Worm (Caenorhabditis elegans): ENCODE measurements around the gene fnta-1.

The fnta-1 gene

ce11 chrIV:273299-273698 lies 33.2 kb upstream of the fnta-1 start, which contains the start of gene srh-282:
srh-282 (minus strand) TSS chrIV:273399.
- no peak for TF ChIP-seq snpc-4 (tag; optimal IDR thresholded peaks at IDR 0.05)
- TF ChIP-seq peb-1 (tag; optimal IDR thresholded peaks at IDR 0.05) = no peak
- TF ChIP-seq mab-5 (tag; optimal IDR thresholded peaks at IDR 0.05) = no peak
- no peak for TF ChIP-seq elt-1 (tag; optimal IDR thresholded peaks at IDR 0.05)
- TF ChIP-seq gmeb-1 (tag; optimal IDR thresholded peaks at IDR 0.05) = no peak
- no peak for TF ChIP-seq dmd-4 (tag; optimal IDR thresholded peaks at IDR 0.05)
- no peak for TF ChIP-seq sma-9 (GFP tag; optimal IDR thresholded peaks at IDR 0.05)
- TF ChIP-seq sma-9 (tag; optimal IDR thresholded peaks at IDR 0.05) = no peak
- TF ChIP-seq F13H6.1 (tag; optimal IDR thresholded peaks at IDR 0.05) = no peak
- no peak for TF ChIP-seq elt-3 (tag; optimal IDR thresholded peaks at IDR 0.05)
- no peak for TF ChIP-seq egl-27 (tag; optimal IDR thresholded peaks at IDR 0.05)
- no peak for TF ChIP-seq nhr-6 (tag; optimal IDR thresholded peaks at IDR 0.05)
- no peak for TF ChIP-seq ztf-1 (GFP tag; conservative IDR thresholded peaks at IDR 0.05)
- no peak for TF ChIP-seq sma-3 (GFP tag; optimal IDR thresholded peaks at IDR 0.05)
- no peak for TF ChIP-seq ama-1 (optimal IDR thresholded peaks at IDR 0.05)
- no peak for TF ChIP-seq unc-55 (GFP tag; optimal IDR thresholded peaks at IDR 0.05)
- TF ChIP-seq ceh-16 (tag; optimal IDR thresholded peaks at IDR 0.05) = no peak
- no peak for TF ChIP-seq nhr-10 (tag; optimal IDR thresholded peaks at IDR 0.05)
- no peak for TF ChIP-seq nhr-21 (tag; optimal IDR thresholded peaks at IDR 0.05)

ce11 chrIV:269107-269506 lies 29.0 kb upstream of the fnta-1 start, which contains the start of gene T21D12.11:
T21D12.11 (plus strand) TSS chrIV:269407.
- TF ChIP-seq F13H6.1 (tag; optimal IDR thresholded peaks at IDR 0.05) (no peak), lin-13 (GFP tag; optimal IDR thresholded peaks at IDR 0.05) (no peak), ama-1 (optimal IDR thresholded peaks at IDR 0.05) (no peak), nhr-77 (tag; optimal IDR thresholded peaks at IDR 0.05) (no peak), ztf-11 (tag; optimal IDR thresholded peaks at IDR 0.05) (no peak), peb-1 (tag; optimal IDR thresholded peaks at IDR 0.05) (no peak), unc-55 (GFP tag; optimal IDR thresholded peaks at IDR 0.05) (no peak), mab-5 (tag; optimal IDR thresholded peaks at IDR 0.05) (no peak), ZK546.5 (tag; optimal IDR thresholded peaks at IDR 0.05) (no peak), ztf-1 (GFP tag; conservative IDR thresholded peaks at IDR 0.05) (no peak), ceh-82 (tag; optimal IDR thresholded peaks at IDR 0.05) (no peak), lsy-2 (tag; optimal IDR thresholded peaks at IDR 0.05) (no peak), nhr-6 (tag; optimal IDR thresholded peaks at IDR 0.05) (no peak), blmp-1 (tag; optimal IDR thresholded peaks at IDR 0.05; ENCODE audit: insufficient read depth) (no peak), R02D3.7 (tag; optimal IDR thresholded peaks at IDR 0.05) (no peak), nhr-129 (tag; optimal IDR thresholded peaks at IDR 0.05) (no peak), ceh-16 (tag; optimal IDR thresholded peaks at IDR 0.05) (no peak), lin-39 (tag; optimal IDR thresholded peaks at IDR 0.05) (no peak), elt-3 (tag; optimal IDR thresholded peaks at IDR 0.05) (no peak), egl-27 (tag; optimal IDR thresholded peaks at IDR 0.05) (no peak)

- no peak for TF ChIP-seq lsy-2 (tag; optimal IDR thresholded peaks at IDR 0.05)
- TF ChIP-seq elt-1 (tag; optimal IDR thresholded peaks at IDR 0.05) = no peak
- TF ChIP-seq unc-39 (tag; optimal IDR thresholded peaks at IDR 0.05) = no peak
Measured at ce11 chrIV:266148-266547, 26.0 kb upstream of the fnta-1 start, which contains the start of gene T21D12.12. T21D12.12 (plus strand) TSS chrIV:266448.

- peak in 1 of 2 experiments; percentile 55 for TF ChIP-seq lsy-2 (tag; optimal IDR thresholded peaks at IDR 0.05)
- no peak for TF ChIP-seq Y55F3AM.14 (GFP tag; optimal IDR thresholded peaks at IDR 0.05)
- TF ChIP-seq unc-55 (GFP tag; optimal IDR thresholded peaks at IDR 0.05) = peak; percentile 56
- no peak for TF ChIP-seq ama-1 (optimal IDR thresholded peaks at IDR 0.05)
- TF ChIP-seq ceh-16 (tag; optimal IDR thresholded peaks at IDR 0.05) = no peak
- no peak for TF ChIP-seq gmeb-1 (tag; optimal IDR thresholded peaks at IDR 0.05)
- peak; percentile 64 for TF ChIP-seq C34F6.9 (tag; optimal IDR thresholded peaks at IDR 0.05)
- TF ChIP-seq lin-13 (GFP tag; optimal IDR thresholded peaks at IDR 0.05) = peak; percentile 17
- no peak for TF ChIP-seq zag-1 (tag; optimal IDR thresholded peaks at IDR 0.05)
- TF ChIP-seq ztf-4 (tag; optimal IDR thresholded peaks at IDR 0.05) = no peak
- peak; percentile 8 for TF ChIP-seq nhr-6 (tag; optimal IDR thresholded peaks at IDR 0.05)
- no peak for TF ChIP-seq blmp-1 (tag; optimal IDR thresholded peaks at IDR 0.05; ENCODE audit: insufficient read depth)
- no peak for TF ChIP-seq sma-9 (GFP tag; optimal IDR thresholded peaks at IDR 0.05)
- no peak for TF ChIP-seq sma-9 (tag; optimal IDR thresholded peaks at IDR 0.05)
- TF ChIP-seq dmd-4 (tag; optimal IDR thresholded peaks at IDR 0.05) = no peak
- TF ChIP-seq unc-62 (GFP tag; optimal IDR thresholded peaks at IDR 0.05) = no peak
- no peak for TF ChIP-seq mbf-1 (tag; optimal IDR thresholded peaks at IDR 0.05)
- TF ChIP-seq sma-3 (GFP tag; optimal IDR thresholded peaks at IDR 0.05) = no peak
- TF ChIP-seq fos-1 (tag; optimal IDR thresholded peaks at IDR 0.05) = no peak
Measured at ce11 chrIV:264182-264709, 24.1 kb upstream of the fnta-1 start, which contains the start of gene pat-6. pat-6 (minus strand) TSS chrIV:264232.
